Fruit fly (Drosophila melanogaster) whole organism, embryonic: ENCODE data around the gene CG31178.
A peak's percentile ranks its signal among the peaks of the same experiment; 100 is the strongest.

ENCODE experiments used
- Antp ChIP-seq: fragments of 200-800 bp; sonication (Bioruptor generic); optimal IDR thresholded peaks from 3 replicates; lab custom pipeline; 2016; ENCODE audit warnings: missing biosample characterization, missing genetic modification characterization
- Awh ChIP-seq: fragments of 200-800 bp; sonication (Bioruptor generic); IDR thresholded peaks from 2 replicates; pipeline ENCODE4, ENCODE4 v1.3.6; 2022; ENCODE audit warnings: missing biosample characterization, missing genetic modification characterization
- CG10267 ChIP-seq: fragments of 200-800 bp; sonication (Bioruptor generic); optimal IDR thresholded peaks from 2 replicates; lab custom pipeline; 2018; ENCODE audit warnings: missing biosample characterization, mild to moderate bottlenecking, missing genetic modification characterization, moderate library complexity
- CG11093 ChIP-seq: fragments of 200-800 bp; sonication (Bioruptor generic); IDR thresholded peaks from 3 replicates; pipeline ENCODE4 v1.3.6; 2022; ENCODE audit warnings: missing biosample characterization, missing genetic modification characterization
- CG12236 ChIP-seq: fragments of 200-800 bp; sonication (Bioruptor generic); optimal IDR thresholded peaks from 2 replicates; lab custom pipeline; 2016; ENCODE audit warnings: missing biosample characterization, missing genetic modification characterization
- CG12299 ChIP-seq: fragments of 200-800 bp; sonication (Bioruptor generic); optimal IDR thresholded peaks from 2 replicates; lab custom pipeline; 2018; ENCODE audit warnings: missing biosample characterization, mild to moderate bottlenecking, missing genetic modification characterization
- CG15479 ChIP-seq: fragments of 200-800 bp; sonication (Bioruptor generic); optimal IDR thresholded peaks from 3 replicates; lab custom pipeline; 2019; ENCODE audit warnings: missing biosample characterization, mild to moderate bottlenecking, missing genetic modification characterization, moderate library complexity
- CG16813 ChIP-seq: fragments of 200-800 bp; sonication (Bioruptor generic); IDR thresholded peaks from 3 replicates; pipeline ENCODE4 v1.3.6; 2022; ENCODE audit warnings: missing biosample characterization, missing genetic modification characterization; ENCODE audit not compliant: partially characterized antibody
- CG16815 ChIP-seq: fragments of 200-800 bp; sonication (Bioruptor generic); optimal IDR thresholded peaks from 3 replicates; lab custom pipeline; 2017; ENCODE audit warnings: missing biosample characterization, mild to moderate bottlenecking, missing genetic modification characterization
- CG17802 ChIP-seq: fragments of 200-800 bp; sonication (Bioruptor generic); optimal IDR thresholded peaks from 2 replicates; lab custom pipeline; 2018; ENCODE audit warnings: missing biosample characterization, mild to moderate bottlenecking, missing genetic modification characterization, moderate library complexity
- CG18262 ChIP-seq: fragments of 200-800 bp; optimal IDR thresholded peaks from 3 replicates; lab custom pipeline; 2019; ENCODE audit warnings: missing biosample characterization, mild to moderate bottlenecking, missing genetic modification characterization, moderate library complexity
- CG1832 ChIP-seq: fragments of 200-800 bp; sonication (Bioruptor generic); optimal IDR thresholded peaks from 2 replicates; lab custom pipeline; 2017; ENCODE audit warnings: missing biosample characterization, mild to moderate bottlenecking, missing genetic modification characterization, inconsistent platforms
- CG43689 ChIP-seq: fragments of 200-800 bp; sonication (Bioruptor generic); IDR thresholded peaks from 2 replicates; pipeline ENCODE4 v1.3.6; 2022; ENCODE audit warnings: missing biosample characterization, missing genetic modification characterization
- CG7556 ChIP-seq: fragments of 200-800 bp; sonication (Bioruptor generic); optimal IDR thresholded peaks from 2 replicates; lab custom pipeline; 2017; ENCODE audit warnings: missing biosample characterization, mild to moderate bottlenecking, missing genetic modification characterization
- CG9437 ChIP-seq: fragments of 200-800 bp; sonication (Bioruptor generic); optimal IDR thresholded peaks from 2 replicates; lab custom pipeline; 2018; ENCODE audit warnings: missing biosample characterization, mild to moderate bottlenecking, missing genetic modification characterization
- CG9797 ChIP-seq: fragments of 200-800 bp; sonication (Bioruptor generic); optimal IDR thresholded peaks from 3 replicates; lab custom pipeline; 2018; ENCODE audit warnings: missing biosample characterization, mild to moderate bottlenecking, missing genetic modification characterization
- CTCF ChIP-seq: fragments of 200-800 bp; sonication (Bioruptor generic); optimal IDR thresholded peaks from 2 replicates; lab custom pipeline; 2017; ENCODE audit warnings: missing biosample characterization, mild to moderate bottlenecking, missing genetic modification characterization, moderate library complexity
- Dll ChIP-seq: fragments of 200-800 bp; sonication (Bioruptor generic); IDR thresholded peaks from 4 replicates; pipeline ENCODE4 v1.3.6; 2022; ENCODE audit warnings: missing biosample characterization, missing genetic modification characterization; ENCODE audit not compliant: partially characterized antibody
- Hand ChIP-seq: fragments of 200-800 bp; sonication (Bioruptor generic); optimal IDR thresholded peaks from 2 replicates; lab custom pipeline; 2017; ENCODE audit warnings: mild to moderate bottlenecking, missing biosample characterization, missing genetic modification reagents, missing genetic modification characterization
- Hr3 ChIP-seq: fragments of 200-800 bp; sonication (Bioruptor generic); optimal IDR thresholded peaks from 3 replicates; lab custom pipeline; 2016; ENCODE audit warnings: missing biosample characterization, missing genetic modification characterization
- Lhr ChIP-seq: fragments of 200-800 bp; sonication (Bioruptor generic); optimal IDR thresholded peaks from 3 replicates; lab custom pipeline; 2017; ENCODE audit warnings: mild to moderate bottlenecking, missing biosample characterization, missing genetic modification reagents, missing genetic modification characterization
- Lim3 ChIP-seq: fragments of 200-800 bp; sonication (Bioruptor generic); IDR thresholded peaks from 2 replicates; pipeline ENCODE4 v1.3.6; 2022; ENCODE audit warnings: missing biosample characterization, missing genetic modification characterization
- MESR4 ChIP-seq: fragments of 200-800 bp; sonication (Bioruptor generic); optimal IDR thresholded peaks from 2 replicates; lab custom pipeline; 2018; ENCODE audit warnings: missing biosample characterization, mild to moderate bottlenecking, missing genetic modification characterization, moderate library complexity
- Meics ChIP-seq: fragments of 200-800 bp; sonication (Bioruptor generic); optimal IDR thresholded peaks from 2 replicates; lab custom pipeline; 2017; ENCODE audit warnings: missing biosample characterization, mild to moderate bottlenecking, missing genetic modification characterization
- Mes4 ChIP-seq: fragments of 200-800 bp; sonication (Bioruptor generic); optimal IDR thresholded peaks from 2 replicates; lab custom pipeline; 2016; ENCODE audit warnings: missing biosample characterization, missing genetic modification characterization
- NC2α ChIP-seq: fragments of 200-800 bp; sonication (Bioruptor generic); optimal IDR thresholded peaks from 2 replicates; lab custom pipeline; 2016; ENCODE audit warnings: missing biosample characterization, missing genetic modification characterization
- Oli ChIP-seq: fragments of 200-800 bp; sonication (Bioruptor generic); optimal IDR thresholded peaks from 2 replicates; lab custom pipeline; 2018; ENCODE audit warnings: missing biosample characterization, mild to moderate bottlenecking, missing genetic modification characterization, moderate library complexity
- Optix ChIP-seq: fragments of 200-800 bp; sonication (Bioruptor generic); IDR thresholded peaks from 3 replicates; pipeline ENCODE4 v1.3.6; 2022; ENCODE audit warnings: missing biosample characterization, missing genetic modification characterization
- Ptx1 ChIP-seq: fragments of 200-800 bp; sonication (Bioruptor generic); IDR thresholded peaks from 2 replicates; pipeline ENCODE4 v1.3.6; 2022; ENCODE audit warnings: missing biosample characterization, missing genetic modification characterization
- Sin3A ChIP-seq: fragments of >200 bp; optimal IDR thresholded peaks from 2 replicates; lab custom pipeline; 2018
- Xbp1 ChIP-seq: fragments of 200-800 bp; sonication (Bioruptor generic); optimal IDR thresholded peaks from 3 replicates; lab custom pipeline; 2016; ENCODE audit warnings: missing biosample characterization, mild to moderate bottlenecking, missing genetic modification characterization
- bab2 ChIP-seq: fragments of 200-800 bp; sonication (Bioruptor generic); optimal IDR thresholded peaks from 2 replicates; lab custom pipeline; 2016; ENCODE audit warnings: missing biosample characterization, missing genetic modification characterization
- bowl ChIP-seq: fragments of 200-800 bp; sonication (Bioruptor generic); IDR thresholded peaks from 2 replicates; pipeline ENCODE4 v1.3.6; 2022; ENCODE audit warnings: missing biosample characterization, missing genetic modification characterization
- dm ChIP-seq: fragments of 200-800 bp; sonication (Bioruptor generic); optimal IDR thresholded peaks from 3 replicates; lab custom pipeline; 2016; ENCODE audit warnings: missing biosample characterization, missing genetic modification characterization
- esg ChIP-seq: fragments of 200-800 bp; sonication (Bioruptor generic); conservative IDR thresholded peaks from 2 replicates; pipeline ENCODE4 v1.3.6; 2022; ENCODE audit warnings: missing biosample characterization, missing genetic modification characterization
- fd3F ChIP-seq: fragments of 200-800 bp; sonication (Bioruptor generic); optimal IDR thresholded peaks from 2 replicates; lab custom pipeline; 2018; ENCODE audit warnings: missing biosample characterization, mild to moderate bottlenecking, missing genetic modification characterization, moderate library complexity
- ftz-f1 ChIP-seq: fragments of 200-800 bp; sonication (Bioruptor generic); optimal IDR thresholded peaks from 2 replicates; lab custom pipeline; 2016; ENCODE audit warnings: missing biosample characterization, missing genetic modification characterization
- gce ChIP-seq: fragments of 200-800 bp; sonication (Bioruptor generic); IDR thresholded peaks from 3 replicates; pipeline ENCODE4 v1.3.6; 2022; ENCODE audit warnings: missing biosample characterization, missing genetic modification characterization
- gfzf ChIP-seq: fragments of 200-800 bp; sonication (Bioruptor generic); optimal IDR thresholded peaks from 2 replicates; lab custom pipeline; 2016; ENCODE audit warnings: missing biosample characterization, mild to moderate bottlenecking, missing genetic modification characterization, moderate library complexity
- hbn ChIP-seq: fragments of 200-800 bp; sonication (Bioruptor generic); IDR thresholded peaks from 2 replicates; pipeline ENCODE4 v1.3.6; 2022; ENCODE audit warnings: missing biosample characterization, missing genetic modification characterization; ENCODE audit not compliant: partially characterized antibody
- lab ChIP-seq: fragments of 200-800 bp; sonication (Bioruptor generic); optimal IDR thresholded peaks from 3 replicates; lab custom pipeline; 2017; ENCODE audit warnings: missing biosample characterization, missing genetic modification characterization, mild to moderate bottlenecking, moderate library complexity, missing genetic modification reagents
- oc ChIP-seq: fragments of 200-800 bp; sonication (Bioruptor generic); optimal IDR thresholded peaks from 2 replicates; lab custom pipeline; 2018; ENCODE audit warnings: missing biosample characterization, mild to moderate bottlenecking, missing genetic modification characterization, moderate library complexity
- pan ChIP-seq, 4 experiments: fragments of >200 bp in 3 of 4; fragments of 200-800 bp in 1 of 4; sonication (Bioruptor generic) in 1 of 4; optimal IDR thresholded peaks in 3 of 4; IDR thresholded peaks in 1 of 4; 2 replicates each; pipeline versions ENCODE4 v1.3.6 to Lab custom; 2017 to 2022; ENCODE audit warnings: missing biosample characterization in 2 of 4, missing genetic modification characterization in 2 of 4, mixed read lengths in 1 of 4
- prd ChIP-seq, 3 experiments: fragments of >200 bp in 2 of 3; fragments of 200-800 bp in 1 of 3; sonication (Bioruptor generic) in 1 of 3; optimal IDR thresholded peaks in 2 of 3; IDR thresholded peaks in 1 of 3; 2 replicates in 2 of 3; 3 replicates in 1 of 3; pipeline versions ENCODE4 v1.3.6 to Lab custom; 2017 to 2022; ENCODE audit warnings: missing biosample characterization in 1 of 3, missing genetic modification characterization in 1 of 3
- pros ChIP-seq: fragments of 200-800 bp; sonication (Bioruptor generic); optimal IDR thresholded peaks from 3 replicates; lab custom pipeline; 2019; ENCODE audit warnings: missing biosample characterization, mild to moderate bottlenecking, missing genetic modification characterization, moderate library complexity
- psq ChIP-seq: fragments of 200-800 bp; sonication (Bioruptor generic); optimal IDR thresholded peaks from 2 replicates; lab custom pipeline; 2017; ENCODE audit warnings: missing biosample characterization, missing genetic modification characterization
- pzg ChIP-seq: fragments of 200-800 bp; sonication (Bioruptor generic); optimal IDR thresholded peaks from 3 replicates; lab custom pipeline; 2018; ENCODE audit warnings: missing biosample characterization, mild to moderate bottlenecking, missing genetic modification characterization, moderate library complexity
- trem ChIP-seq: fragments of 200-800 bp; optimal IDR thresholded peaks from 3 replicates; lab custom pipeline; 2019; ENCODE audit warnings: missing biosample characterization, mild to moderate bottlenecking, missing genetic modification characterization, moderate library complexity
- trh ChIP-seq: fragments of 200-800 bp; sonication (Bioruptor generic); optimal IDR thresholded peaks from 2 replicates; lab custom pipeline; 2016; ENCODE audit warnings: missing biosample characterization, missing genetic modification characterization
- wdn ChIP-seq: fragments of 200-800 bp; sonication (Bioruptor generic); IDR thresholded peaks from 2 replicates; pipeline ENCODE4 v1.3.6; 2022; ENCODE audit warnings: missing biosample characterization, missing genetic modification characterization
- wek ChIP-seq: fragments of 200-800 bp; sonication (Bioruptor generic); optimal IDR thresholded peaks from 3 replicates; lab custom pipeline; 2018; ENCODE audit warnings: missing biosample characterization, mild to moderate bottlenecking, missing genetic modification characterization, moderate library complexity

Gene CG31178

DNA sequence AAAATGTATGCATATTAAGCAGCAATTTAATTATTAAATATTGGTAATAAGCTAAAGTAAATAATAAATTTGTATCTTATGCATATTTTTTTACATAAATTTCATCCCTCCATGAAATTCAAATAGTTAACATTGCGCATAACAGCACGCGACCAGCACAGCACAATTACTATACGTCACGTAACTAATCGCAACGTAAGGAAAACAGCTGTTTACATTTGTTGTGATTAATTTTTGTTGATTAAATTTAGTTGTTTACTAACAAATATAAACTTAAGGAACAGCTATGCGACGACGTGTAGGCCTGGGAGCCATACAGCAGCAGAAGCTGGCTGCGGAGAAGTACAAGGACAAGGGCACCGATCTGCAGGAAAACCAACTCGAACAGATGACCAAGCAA lies 8.5 kb upstream of the CG31178 start, which contains the start of gene lsn (continued):
- TF ChIP-seq Antp (GFP tag; lab: Kevin White, UChicago) (no peak), Mes4 (peak; percentile 14), trh (GFP tag; lab: Kevin White, UChicago) (no peak), Hr3 (GFP tag; lab: Kevin White, UChicago) (no peak), lab (GFP tag; lab: Kevin White, UChicago) (peak; percentile 42), dm (GFP tag; lab: Kevin White, UChicago) (no peak), CG18262 (tag; lab: Kevin White, UChicago) (no peak), esg (GFP tag; lab: Robert Waterston, UW) (no peak), CG16815 (GFP tag; lab: Kevin White, UChicago) (no peak), pzg (peak; percentile 42), wek (GFP tag; lab: Kevin White, UChicago) (peak; percentile 46), Sin3A (lab: Kevin White, UChicago) (no peak), CG12299 (tag; lab: Kevin White, UChicago) (no peak), Oli (no peak), CG7556 (GFP tag; lab: Kevin White, UChicago) (peak; percentile 17), oc (peak; percentile 8), hbn (no peak), fd3F (GFP tag; lab: Kevin White, UChicago) (peak; percentile 59), pros (no peak), ftz-f1 (GFP tag; lab: Kevin White, UChicago) (no peak), wdn (GFP tag; lab: Robert Waterston, UW) (no peak), prd (optimal IDR thresholded peaks at IDR 0.05; lab: Kevin White, UChicago) (no peak), prd (GFP tag; IDR thresholded peaks at IDR 0.05; lab: Robert Waterston, UW) (no peak), CG1832 (GFP tag; lab: Kevin White, UChicago) (no peak), CG43689 (GFP tag; lab: Robert Waterston, UW) (no peak), CG11093 (GFP tag; lab: Robert Waterston, UW) (no peak), psq (GFP tag; lab: Kevin White, UChicago) (no peak), Ptx1 (GFP tag; lab: Robert Waterston, UW) (no peak), gce (no peak), CG12236 (GFP tag; lab: Kevin White, UChicago) (no peak), Dll (no peak), trem (tag; lab: Kevin White, UChicago) (no peak), Optix (GFP tag; lab: Robert Waterston, UW) (no peak), Lim3 (GFP tag; lab: Robert Waterston, UW) (no peak), Meics (GFP tag; lab: Kevin White, UChicago) (peak; percentile 48), Hand (GFP tag; lab: Kevin White, UChicago) (no peak), CG9437 (peak; percentile 100), Xbp1 (GFP tag; lab: Kevin White, UChicago) (no peak), CG16813 (GFP tag; lab: Robert Waterston, UW) (no peak), CG9797 (GFP tag; lab: Kevin White, UChicago) (no peak), Awh (GFP tag; lab: Robert Waterston, UW) (no peak), Lhr (GFP tag; lab: Kevin White, UChicago) (peak; percentile 2), CG15479 (GFP tag; lab: Kevin White, UChicago) (no peak), CG10267 (no peak), NC2α (GFP tag; lab: Kevin White, UChicago) (no peak), pan (optimal IDR thresholded peaks at IDR 0.05; lab: Kevin White, UChicago) (no peak), pan (GFP tag; optimal IDR thresholded peaks at IDR 0.05 in 1 of 2, IDR thresholded peaks at IDR 0.05 in 1 of 2) (no peak), bowl (GFP tag; lab: Robert Waterston, UW) (no peak), CG17802 (tag; lab: Kevin White, UChicago) (no peak), CTCF (GFP tag; lab: Kevin White, UChicago) (no peak), MESR4 (GFP tag; lab: Kevin White, UChicago) (peak; percentile 61), bab2 (GFP tag; lab: Kevin White, UChicago) (no peak), gfzf (GFP tag; lab: Kevin White, UChicago) (no peak)
